Fruit fly (Drosophila melanogaster): ENCODE data around the gene Nbr.

Nbr gene

DNA sequence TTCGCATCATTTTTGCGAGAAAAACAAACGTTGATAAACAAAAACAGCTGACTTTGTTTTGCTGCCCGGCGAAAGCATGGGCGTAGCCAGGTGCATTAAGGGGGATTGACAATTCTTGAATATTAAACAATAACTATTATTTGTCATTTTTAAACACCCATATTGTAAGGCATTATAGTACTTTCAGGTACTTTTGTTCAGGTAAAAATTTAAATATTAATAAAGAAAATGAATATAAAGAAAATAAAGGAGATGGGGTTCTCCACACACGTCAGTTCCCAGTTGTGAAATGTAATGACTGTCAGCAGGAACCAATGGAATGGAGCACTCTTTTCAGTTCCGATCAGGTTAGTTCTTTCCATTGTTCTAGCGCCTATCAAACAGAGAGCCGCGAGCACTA is 4.3 kb downstream of the Nbr start, which contains the start of the genes Coq3 and Pld3 (continued):
- TF ChIP-seq Dp (GFP tag; optimal IDR thresholded peaks at IDR 0.05) (no peak), CG10321 (GFP tag; IDR thresholded peaks at IDR 0.05) (0 out of 2 replicates have a peak, but pooled peaks have one; percentile 23), sna (GFP tag; IDR thresholded peaks at IDR 0.05; ENCODE audit: partially characterized antibody) (no peak), NC2α (GFP tag; optimal IDR thresholded peaks at IDR 0.05) (no peak), CG11696 (GFP tag; IDR thresholded peaks at IDR 0.05) (peak; percentile 66; the same call in 1 of the 2 replicates), vfl (GFP tag; optimal IDR thresholded peaks at IDR 0.05) (peak; percentile 74), slbo (GFP tag; IDR thresholded peaks at IDR 0.05) (peak; percentile 89), CG13296 (GFP tag; optimal IDR thresholded peaks at IDR 0.05) (peak; percentile 83), Vsx1 (GFP tag; optimal IDR thresholded peaks at IDR 0.05) (no peak), nmo (GFP tag; optimal IDR thresholded peaks at IDR 0.05) (peak; percentile 80), Camta (GFP tag; optimal IDR thresholded peaks at IDR 0.05) (peak; percentile 59), stwl (tag; optimal IDR thresholded peaks at IDR 0.05) (peak; percentile 26), nerfin-2 (GFP tag; IDR thresholded peaks at IDR 0.05; ENCODE audit: partially characterized antibody) (no peak), Fer1 (GFP tag; optimal IDR thresholded peaks at IDR 0.05) (peak; percentile 90), CG1792 (GFP tag; optimal IDR thresholded peaks at IDR 0.05) (peak; percentile 43), dati (GFP tag; IDR thresholded peaks at IDR 0.05) (peak; percentile 71), Stat92E (GFP tag; optimal IDR thresholded peaks at IDR 0.05) (no peak), CG15479 (GFP tag; optimal IDR thresholded peaks at IDR 0.05) (peak; percentile 15), Pdp1 (GFP tag; optimal IDR thresholded peaks at IDR 0.05) (peak; percentile 55 to 66), sd (tag; optimal IDR thresholded peaks at IDR 0.05) (no peak), Side (GFP tag; optimal IDR thresholded peaks at IDR 0.05) (peak; percentile 55), zf30C (GFP tag; optimal IDR thresholded peaks at IDR 0.05) (no peak), CG8765 (GFP tag; IDR thresholded peaks at IDR 0.05) (peak; percentile 59; the same call in 1 of the 2 replicates), CG2199 (GFP tag; IDR thresholded peaks at IDR 0.05) (0 out of 3 replicates have a peak, but pooled peaks have one; percentile 38), crp (GFP tag; optimal IDR thresholded peaks at IDR 0.05) (peak; percentile 41 to 86), gro (GFP tag; optimal IDR thresholded peaks at IDR 0.05) (peak; percentile 75), Mes4 (GFP tag; optimal IDR thresholded peaks at IDR 0.05) (peak; percentile 23), tna (GFP tag; IDR thresholded peaks at IDR 0.05; ENCODE audit: partially characterized antibody) (no peak), CG3281 (GFP tag; optimal IDR thresholded peaks at IDR 0.05) (peak; percentile 84), CG17612 (GFP tag; IDR thresholded peaks at IDR 0.05) (no peak), ham (GFP tag; IDR thresholded peaks at IDR 0.05) (no peak), otp (GFP tag; IDR thresholded peaks at IDR 0.05) (peak; percentile 72; the same call in 2 of the 3 replicates), Neu2 (GFP tag; optimal IDR thresholded peaks at IDR 0.05; ENCODE audit: borderline replicate concordance) (no peak), mld (GFP tag; IDR thresholded peaks at IDR 0.05; ENCODE audit: partially characterized antibody) (no peak), CG11093 (GFP tag; IDR thresholded peaks at IDR 0.05) (peak; percentile 68), CG3407 (GFP tag; optimal IDR thresholded peaks at IDR 0.05) (peak; percentile 18), org-1 (GFP tag; optimal IDR thresholded peaks at IDR 0.05) (peak; percentile 57), Aef1 (GFP tag; IDR thresholded peaks at IDR 0.05) (peak; percentile 74), cad (GFP tag; optimal IDR thresholded peaks at IDR 0.05) (no peak), tx (GFP tag; optimal IDR thresholded peaks at IDR 0.05) (peak; percentile 62), CG8944 (GFP tag; optimal IDR thresholded peaks at IDR 0.05) (peak; percentile 49), bowl (GFP tag; IDR thresholded peaks at IDR 0.05) (no peak), Oli (tag; optimal IDR thresholded peaks at IDR 0.05) (peak; percentile 76), CG14860 (GFP tag; IDR thresholded peaks at IDR 0.05; ENCODE audit: partially characterized antibody) (no peak), CG31441 (GFP tag; IDR thresholded peaks at IDR 0.05) (peak; percentile 92), CG10147 (GFP tag; optimal IDR thresholded peaks at IDR 0.05) (peak; percentile 76), ranshi (GFP tag; IDR thresholded peaks at IDR 0.05) (peak; percentile 79), row (GFP tag; IDR thresholded peaks at IDR 0.05) (peak; percentile 85), CG15011 (GFP tag; optimal IDR thresholded peaks at IDR 0.05) (no peak), CG30020 (tag; optimal IDR thresholded peaks at IDR 0.05) (peak; percentile 90)
